Worm (Caenorhabditis elegans) whole organism, L1 larva: Measurements from ENCODE around the gene srh-218.

Experiments
- C34B4.2 ChIP-seq: sonication (generic microtip); optimal IDR thresholded peaks from 2 replicates; lab custom pipeline; 2017; ENCODE audit warnings: mild to moderate bottlenecking, missing genetic modification characterization, missing compliant biosample characterization
- F16B12.6 ChIP-seq: fragments of 150-350 bp; optimal IDR thresholded peaks from 2 replicates; lab custom pipeline; 2014; ENCODE audit warnings: missing biosample characterization, missing genetic modification characterization
- Y116A8C.19 ChIP-seq: sonication (generic microtip); optimal IDR thresholded peaks from 2 replicates; lab custom pipeline; 2016; ENCODE audit warnings: missing compliant biosample characterization, missing genetic modification characterization, borderline replicate concordance
- aly-2 ChIP-seq: fragments of 150-350 bp; optimal IDR thresholded peaks from 2 replicates; lab custom pipeline; 2014; ENCODE audit warnings: missing biosample characterization, missing genetic modification characterization
- ama-1 ChIP-seq: fragments of 150-350 bp; optimal IDR thresholded peaks from 2 replicates; lab custom pipeline; 2014
- ceh-8 ChIP-seq: fragments of 200-800 bp; sonication (Bioruptor generic); optimal IDR thresholded peaks from 2 replicates; lab custom pipeline; 2018; ENCODE audit warnings: mild to moderate bottlenecking, missing genetic modification characterization, moderate library complexity, missing compliant biosample characterization
- ceh-90 ChIP-seq: sonication (generic microtip); optimal IDR thresholded peaks from 2 replicates; lab custom pipeline; 2016; ENCODE audit warnings: missing genetic modification characterization, missing compliant biosample characterization
- dsc-1 ChIP-seq: sonication (generic microtip); optimal IDR thresholded peaks from 2 replicates; lab custom pipeline; 2016; ENCODE audit warnings: mild to moderate bottlenecking, missing genetic modification characterization, missing compliant biosample characterization
- efl-1 ChIP-seq, 4 experiments: fragments of 150-350 bp; optimal IDR thresholded peaks in 3 of 4; peaks in 1 of 4; 1 replicate in 1 of 4; 2 replicates in 3 of 4; lab custom pipeline; 2014; ENCODE audit warnings: missing biosample characterization in 2 of 4, missing genetic modification characterization in 2 of 4, missing genetic modification reagents in 2 of 4
- egl-27 ChIP-seq, 2 experiments: fragments of 150-350 bp in 1 of 2; sonication (generic microtip); optimal IDR thresholded peaks; 3 replicates each; lab custom pipeline; 2017 to 2018; ENCODE audit warnings: missing biosample characterization in 2 of 2, missing genetic modification characterization in 2 of 2, missing genetic modification reagents in 2 of 2
- elt-2 ChIP-seq: sonication (generic microtip); optimal IDR thresholded peaks from 2 replicates; lab custom pipeline; 2016; ENCODE audit warnings: missing genetic modification characterization, mild to moderate bottlenecking, inconsistent platforms, missing compliant biosample characterization, missing genetic modification reagents
- elt-3 ChIP-seq, 6 experiments: fragments of 150-350 bp in 1 of 6; sonication (generic microtip); optimal IDR thresholded peaks; 2 replicates each; lab custom pipeline; 2017 to 2018; ENCODE audit warnings: missing biosample characterization in 6 of 6, missing genetic modification characterization in 6 of 6, inconsistent platforms in 1 of 6
- ets-5 ChIP-seq: fragments of 200-800 bp; sonication (Bioruptor generic); IDR thresholded peaks from 2 replicates; pipeline ENCODE4 v1.3.6; 2022; ENCODE audit warnings: missing genetic modification characterization, missing compliant biosample characterization
- hlh-17 ChIP-seq: fragments of 200-800 bp; sonication (Bioruptor generic); optimal IDR thresholded peaks from 2 replicates; lab custom pipeline; 2018; ENCODE audit warnings: missing genetic modification characterization, mild to moderate bottlenecking, missing compliant biosample characterization, moderate library complexity, borderline replicate concordance
- irx-1 ChIP-seq: sonication (generic microtip); optimal IDR thresholded peaks from 2 replicates; lab custom pipeline; 2016; ENCODE audit warnings: missing genetic modification characterization, missing compliant biosample characterization
- isw-1 ChIP-seq: fragments of 200-800 bp; sonication (Bioruptor generic); IDR thresholded peaks from 2 replicates; pipeline ENCODE4 v1.3.6; 2022; ENCODE audit warnings: missing genetic modification characterization, missing compliant biosample characterization
- lin-13 ChIP-seq: fragments of 150-350 bp; optimal IDR thresholded peaks from 2 replicates; lab custom pipeline; 2014; ENCODE audit warnings: missing biosample characterization, missing genetic modification reagents, missing genetic modification characterization
- lin-15B ChIP-seq: fragments of 150-350 bp; sonication (generic microtip); optimal IDR thresholded peaks from 3 replicates; lab custom pipeline; 2014; ENCODE audit warnings: missing biosample characterization, missing genetic modification characterization
- lin-35 ChIP-seq, 2 experiments: fragments of 150-350 bp; optimal IDR thresholded peaks; 2 replicates each; lab custom pipeline; 2014; ENCODE audit warnings: missing biosample characterization in 2 of 2, missing genetic modification characterization in 2 of 2, missing genetic modification reagents in 2 of 2
- lin-39 ChIP-seq: fragments of 150-350 bp; optimal IDR thresholded peaks from 2 replicates; lab custom pipeline; 2014; ENCODE audit warnings: missing biosample characterization, missing genetic modification reagents, missing genetic modification characterization
- lir-3 ChIP-seq: sonication (generic microtip); optimal IDR thresholded peaks from 2 replicates; lab custom pipeline; 2016; ENCODE audit warnings: mild to moderate bottlenecking, missing genetic modification characterization, moderate library complexity, missing compliant biosample characterization; ENCODE audit not compliant: poor library complexity
- lsy-2 ChIP-seq, 2 experiments: fragments of 150-350 bp; optimal IDR thresholded peaks; 2 replicates each; lab custom pipeline; 2014; ENCODE audit warnings: missing biosample characterization in 2 of 2, missing genetic modification characterization in 2 of 2
- mab-9 ChIP-seq: fragments of 200-800 bp; sonication (Bioruptor generic); IDR thresholded peaks from 2 replicates; pipeline ENCODE4 v1.3.6; 2022; ENCODE audit warnings: missing genetic modification reagents, missing genetic modification characterization, missing compliant biosample characterization
- mdl-1 ChIP-seq, 2 experiments: fragments of 150-350 bp; optimal IDR thresholded peaks; 2 replicates each; lab custom pipeline; 2014 to 2017; ENCODE audit warnings: missing biosample characterization in 2 of 2, missing genetic modification characterization in 2 of 2, inconsistent platforms in 1 of 2
- mef-2 ChIP-seq: fragments of 150-350 bp; optimal IDR thresholded peaks from 2 replicates; lab custom pipeline; 2014; ENCODE audit warnings: missing biosample characterization, missing genetic modification characterization
- mep-1 ChIP-seq: fragments of 150-350 bp; optimal IDR thresholded peaks from 2 replicates; lab custom pipeline; 2014; ENCODE audit warnings: missing biosample characterization, missing genetic modification characterization
- nhr-11 ChIP-seq: fragments of 150-350 bp; optimal IDR thresholded peaks from 2 replicates; lab custom pipeline; 2014; ENCODE audit warnings: missing biosample characterization, missing genetic modification characterization
- nhr-19 ChIP-seq: fragments of 200-800 bp; sonication (Bioruptor generic); conservative IDR thresholded peaks from 2 replicates; pipeline ENCODE4 v1.3.6; 2022; ENCODE audit warnings: missing genetic modification characterization, missing compliant biosample characterization
- nhr-47 ChIP-seq: sonication (generic microtip); optimal IDR thresholded peaks from 2 replicates; lab custom pipeline; 2016; ENCODE audit warnings: mild to moderate bottlenecking, missing genetic modification characterization, moderate library complexity, missing compliant biosample characterization
- nhr-71 ChIP-seq: sonication (generic microtip); optimal IDR thresholded peaks from 2 replicates; lab custom pipeline; 2016; ENCODE audit warnings: mild to moderate bottlenecking, missing genetic modification characterization, moderate library complexity, missing compliant biosample characterization
- nhr-77 ChIP-seq: fragments of 150-350 bp; optimal IDR thresholded peaks from 2 replicates; lab custom pipeline; 2014; ENCODE audit warnings: missing biosample characterization, missing genetic modification characterization
- nhr-84 ChIP-seq: sonication (generic microtip); optimal IDR thresholded peaks from 2 replicates; lab custom pipeline; 2017; ENCODE audit warnings: missing biosample characterization, missing genetic modification characterization
- nhr-85 ChIP-seq: sonication (generic microtip); peaks from one replicate; lab custom pipeline; 2016; ENCODE audit warnings: missing genetic modification characterization, inconsistent platforms, missing compliant biosample characterization
- nhr-90 ChIP-seq: sonication (generic microtip); optimal IDR thresholded peaks from 2 replicates; lab custom pipeline; 2016; ENCODE audit warnings: mild to moderate bottlenecking, missing genetic modification characterization, missing compliant biosample characterization; ENCODE audit not compliant: poor library complexity
- pax-3 ChIP-seq: fragments of 200-800 bp; sonication (Bioruptor generic); optimal IDR thresholded peaks from 2 replicates; lab custom pipeline; 2018; ENCODE audit warnings: mild to moderate bottlenecking, missing genetic modification characterization, moderate library complexity, missing compliant biosample characterization
- rnt-1 ChIP-seq: sonication (generic microtip); optimal IDR thresholded peaks from 2 replicates; lab custom pipeline; 2016; ENCODE audit warnings: mild to moderate bottlenecking, missing genetic modification characterization, moderate library complexity, missing compliant biosample characterization
- skn-1 ChIP-seq: fragments of 150-350 bp; optimal IDR thresholded peaks from 2 replicates; lab custom pipeline; 2014; ENCODE audit warnings: missing biosample characterization, missing genetic modification characterization
- snpc-4 ChIP-seq: fragments of 150-350 bp; optimal IDR thresholded peaks from 2 replicates; lab custom pipeline; 2014; ENCODE audit warnings: missing biosample characterization, missing genetic modification characterization
- sox-4 ChIP-seq: sonication (generic microtip); optimal IDR thresholded peaks from 2 replicates; lab custom pipeline; 2016; ENCODE audit warnings: missing genetic modification characterization, missing compliant biosample characterization
- swsn-7 ChIP-seq: sonication (generic microtip); optimal IDR thresholded peaks from 2 replicates; lab custom pipeline; 2016; ENCODE audit warnings: missing genetic modification characterization, missing compliant biosample characterization
- tbx-2 ChIP-seq: sonication (generic microtip); optimal IDR thresholded peaks from 2 replicates; lab custom pipeline; 2016; ENCODE audit warnings: missing genetic modification characterization, missing compliant biosample characterization
- tlp-1 ChIP-seq: fragments of 150-350 bp; optimal IDR thresholded peaks from 2 replicates; lab custom pipeline; 2014; ENCODE audit warnings: missing biosample characterization, missing genetic modification characterization
- unc-130 ChIP-seq: fragments of 150-350 bp; optimal IDR thresholded peaks from 2 replicates; lab custom pipeline; 2017; ENCODE audit warnings: missing biosample characterization, missing genetic modification characterization, inconsistent platforms
- unc-62 ChIP-seq: fragments of 150-350 bp; optimal IDR thresholded peaks from 2 replicates; lab custom pipeline; 2014; ENCODE audit warnings: missing biosample characterization, missing genetic modification reagents, missing genetic modification characterization
- unc-98 ChIP-seq: fragments of 200-800 bp; sonication (Bioruptor generic); IDR thresholded peaks from 2 replicates; pipeline ENCODE4 v1.3.6; 2022; ENCODE audit warnings: missing genetic modification characterization, missing compliant biosample characterization
- xbp-1 ChIP-seq: sonication (generic microtip); optimal IDR thresholded peaks from 2 replicates; lab custom pipeline; 2016; ENCODE audit warnings: missing genetic modification characterization, missing compliant biosample characterization
- ztf-4 ChIP-seq: fragments of 150-350 bp; optimal IDR thresholded peaks from 2 replicates; lab custom pipeline; 2014; ENCODE audit warnings: missing biosample characterization, missing genetic modification characterization

srh-218 gene

ce11 chrV:15464402-15464801 is 29.4 kb upstream of the srh-218 start, which contains the start of gene rocf-1:
Gene rocf-1, minus strand, starts transcription at chrV:15464502.
- TF ChIP-seq nhr-85 (tag; lab: Kevin White, UChicago) = no peak
- no peak for TF ChIP-seq skn-1 (tag; lab: Kevin White, UChicago)
- no peak for TF ChIP-seq tbx-2
- no peak for TF ChIP-seq lsy-2 (tag; optimal IDR thresholded peaks at IDR 0.05; lab: Kevin White, UChicago)
- TF ChIP-seq nhr-90 (tag; lab: Kevin White, UChicago) = no peak
- no peak for TF ChIP-seq nhr-11
- no peak for TF ChIP-seq nhr-71 (tag; lab: Kevin White, UChicago)
- TF ChIP-seq ztf-4 (tag; lab: Kevin White, UChicago) = no peak
- no peak for TF ChIP-seq swsn-7 (tag; lab: Kevin White, UChicago)
- no peak for TF ChIP-seq lin-35 (GFP tag; optimal IDR thresholded peaks at IDR 0.05; lab: Kevin White, UChicago)
- TF ChIP-seq lin-39 (tag; lab: Kevin White, UChicago) = no peak
- TF ChIP-seq unc-62 (GFP tag; lab: Kevin White, UChicago) = no peak
- no peak for TF ChIP-seq hlh-17
- TF ChIP-seq efl-1 (optimal IDR thresholded peaks at IDR 0.05; lab: Kevin White, UChicago) = no peak
- no peak for TF ChIP-seq efl-1 (GFP tag; optimal IDR thresholded peaks at IDR 0.05 in 1 of 2; lab: Kevin White, UChicago)
- TF ChIP-seq, all 84 proteins: peak for 0

- no peak for TF ChIP-seq nhr-11
- TF ChIP-seq egl-27 (tag; optimal IDR thresholded peaks at IDR 0.05; lab: Kevin White, UChicago) = no peak
- peak; percentile 54 for TF ChIP-seq lin-13 (GFP tag; lab: Kevin White, UChicago)
- TF ChIP-seq ceh-8 (GFP tag; lab: Kevin White, UChicago) = no peak
- peak; percentile 89 for TF ChIP-seq nhr-71 (tag; lab: Kevin White, UChicago)
- peak; percentile 64 for TF ChIP-seq pax-3 (tag; lab: Kevin White, UChicago)
- no peak for TF ChIP-seq nhr-84 (tag; lab: Kevin White, UChicago)
- peak; percentile 39 for TF ChIP-seq aly-2 (tag; lab: Kevin White, UChicago)
- peak; percentile 86 for TF ChIP-seq nhr-77
- TF ChIP-seq lin-35 (GFP tag; optimal IDR thresholded peaks at IDR 0.05; lab: Kevin White, UChicago) = peak; percentile 42 to 75
- TF ChIP-seq ets-5 (GFP tag; lab: Robert Waterston, UW) = no peak
- peak; percentile 74 for TF ChIP-seq irx-1 (tag; lab: Kevin White, UChicago)
- TF ChIP-seq lir-3 (tag; lab: Kevin White, UChicago) = peak; percentile 44
- 0 out of 2 replicates have a peak, but pooled peaks have one; percentile 8 for TF ChIP-seq mab-9 (GFP tag; lab: Robert Waterston, UW)
- TF ChIP-seq tlp-1 = no peak
- no peak for TF ChIP-seq lin-39 (tag; lab: Kevin White, UChicago)
- peak; percentile 78 for TF ChIP-seq swsn-7 (tag; lab: Kevin White, UChicago)
- TF ChIP-seq nhr-19 (GFP tag; lab: Robert Waterston, UW) = peak; percentile 80
- peak; percentile 42 to 68 for TF ChIP-seq efl-1 (optimal IDR thresholded peaks at IDR 0.05; lab: Kevin White, UChicago)
- TF ChIP-seq efl-1 (GFP tag; optimal IDR thresholded peaks at IDR 0.05 in 1 of 2; lab: Kevin White, UChicago) = peak; percentile 42 to 96
- TF ChIP-seq F16B12.6 (tag; lab: Kevin White, UChicago) = no peak
- no peak for TF ChIP-seq unc-130 (tag; lab: Kevin White, UChicago)
- TF ChIP-seq hlh-17 = no peak
- no peak for TF ChIP-seq ama-1 (lab: Kevin White, UChicago)
- TF ChIP-seq mdl-1 (tag; optimal IDR thresholded peaks at IDR 0.05; lab: Kevin White, UChicago) = peak in 1 of 2 experiments; percentile 51
- TF ChIP-seq xbp-1 (tag; lab: Kevin White, UChicago) = peak; percentile 65
- TF ChIP-seq elt-2 (tag; lab: Kevin White, UChicago) = peak; percentile 83
- TF ChIP-seq nhr-85 (tag; lab: Kevin White, UChicago) = peak; percentile 86
- no peak for TF ChIP-seq mef-2 (tag; lab: Kevin White, UChicago)
- peak; percentile 88 for TF ChIP-seq mep-1 (tag; lab: Kevin White, UChicago)
- peak; percentile 45 for TF ChIP-seq sox-4 (tag; lab: Kevin White, UChicago)
- TF ChIP-seq lin-15B (tag; lab: Kevin White, UChicago) = no peak
- peak; percentile 25 for TF ChIP-seq ceh-90 (tag; lab: Kevin White, UChicago)
- TF ChIP-seq elt-3 (tag; optimal IDR thresholded peaks at IDR 0.05; lab: Kevin White, UChicago) = peak in 2 of 6 experiments; percentile 45 to 72
- no peak for TF ChIP-seq Y116A8C.19 (tag; lab: Kevin White, UChicago)
- peak; percentile 56 for TF ChIP-seq rnt-1 (tag; lab: Kevin White, UChicago)
- TF ChIP-seq nhr-47 (tag; lab: Kevin White, UChicago) = peak; percentile 91
- no peak for TF ChIP-seq C34B4.2 (tag; lab: Kevin White, UChicago)
- TF ChIP-seq dsc-1 (tag; lab: Kevin White, UChicago) = peak; percentile 79
- TF ChIP-seq isw-1 (GFP tag; lab: Robert Waterston, UW) = peak; percentile 27
- TF ChIP-seq snpc-4 (tag; lab: Kevin White, UChicago) = peak; percentile 55
- peak; percentile 94 for TF ChIP-seq nhr-90 (tag; lab: Kevin White, UChicago)
- TF ChIP-seq unc-98 (GFP tag; lab: Robert Waterston, UW) = 0 out of 2 replicates have a peak, but pooled peaks have one; percentile 25
Observed at ce11 chrV:15465032-15465727, 28.6 kb upstream of the srh-218 start, which contains the start of gene pqn-71. Gene pqn-71, plus strand, starts transcription at chrV:15465677.
